Worm (Caenorhabditis elegans) whole organism, L4/young adult: ENCODE results near the gene rabr-3.

Experiments used
- W03F9.2 ChIP-seq: fragments of 150-350 bp; optimal IDR thresholded peaks from 2 replicates; lab custom pipeline; 2014; ENCODE audit warnings: missing biosample characterization, missing genetic modification characterization
- dao-5 ChIP-seq: sonication (generic microtip); optimal IDR thresholded peaks from 2 replicates; lab custom pipeline; 2016; ENCODE audit warnings: missing genotype, missing genetic modification characterization, moderate library complexity, missing compliant biosample characterization
- him-1 ChIP-seq: sonication (generic microtip); optimal IDR thresholded peaks from 2 replicates; lab custom pipeline; 2016; ENCODE audit warnings: missing genotype, missing genetic modification reagents, missing genetic modification characterization, missing compliant biosample characterization

rabr-3 gene

DNA sequence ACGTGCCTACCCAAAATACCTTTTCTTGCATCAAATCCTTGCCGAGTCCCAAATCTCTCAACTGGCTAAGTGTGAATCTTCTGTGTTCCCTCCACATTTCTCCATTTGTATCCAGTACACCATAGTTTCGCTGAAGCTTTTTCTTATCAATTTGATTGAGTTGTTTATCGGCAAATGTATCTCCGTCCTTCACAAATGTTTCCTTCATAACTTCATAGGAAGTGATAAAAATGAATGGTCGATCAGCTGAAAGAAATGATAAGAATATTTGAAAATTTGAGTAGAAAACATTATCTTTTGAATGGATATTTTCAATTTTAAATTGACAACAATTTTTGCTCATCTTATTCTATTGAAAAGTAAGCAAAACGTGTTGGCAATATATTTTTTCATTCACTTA lies 20.3 kb upstream of the rabr-3 start:
- TF ChIP-seq W03F9.2 (tag; lab: Kevin White, UChicago), result no peak
- no peak for TF ChIP-seq dao-5 (tag; lab: Kevin White, UChicago)
- TF ChIP-seq him-1 (tag; lab: Kevin White, UChicago), result no peak

- no peak for TF ChIP-seq W03F9.2 (tag; lab: Kevin White, UChicago)
- no peak for TF ChIP-seq him-1 (tag; lab: Kevin White, UChicago)
- TF ChIP-seq dao-5 (tag; lab: Kevin White, UChicago), result no peak
These were observed 19.7 kb upstream of the rabr-3 start, which contains the start of gene cyp-33D1 for ce11 chrV:16175757-16176156. TSS of gene cyp-33D1 (minus strand) at chrV:16175857.

- TF ChIP-seq him-1 (tag; lab: Kevin White, UChicago) (no peak), W03F9.2 (tag; lab: Kevin White, UChicago) (no peak), dao-5 (tag; lab: Kevin White, UChicago) (no peak)
These were observed 15.1 kb upstream of the rabr-3 start, which contains the start of gene str-106 for ce11 chrV:16180350-16180749. TSS of gene str-106 (plus strand) at chrV:16180650.

- TF ChIP-seq dao-5 (tag; lab: Kevin White, UChicago) (no peak), him-1 (tag; lab: Kevin White, UChicago) (no peak), W03F9.2 (tag; lab: Kevin White, UChicago) (no peak)
These were observed 13.4 kb upstream of the rabr-3 start, which contains the start of gene srz-13 for ce11 chrV:16182110-16182509. TSS of gene srz-13 (plus strand) at chrV:16182410.

DNA sequence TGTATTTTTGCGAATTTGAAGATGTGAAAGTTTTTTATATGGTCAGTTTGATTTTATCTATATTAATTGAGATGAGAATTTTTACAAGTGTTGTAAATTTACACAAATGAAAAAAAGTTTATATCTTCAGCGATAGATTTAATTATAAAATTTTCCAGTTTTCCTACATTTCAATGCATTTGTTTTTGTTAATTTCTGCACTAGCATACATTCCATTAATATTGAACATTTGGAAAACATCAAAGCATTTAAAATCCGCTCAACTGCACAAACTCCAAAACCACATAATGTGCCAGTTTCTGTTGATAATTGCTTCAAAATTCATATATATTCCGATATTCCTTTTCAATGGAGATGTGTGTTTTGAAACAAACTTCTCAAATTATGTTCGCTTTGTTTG lies 12.6 kb upstream of the rabr-3 start, which contains the start of gene srh-277:
Gene srh-277, plus strand, starts transcription at position 301 of the 400 bp plus-strand sequence.
- no peak for TF ChIP-seq dao-5 (tag; lab: Kevin White, UChicago)
- TF ChIP-seq him-1 (tag; lab: Kevin White, UChicago), result no peak
- TF ChIP-seq W03F9.2 (tag; lab: Kevin White, UChicago), result no peak

DNA sequence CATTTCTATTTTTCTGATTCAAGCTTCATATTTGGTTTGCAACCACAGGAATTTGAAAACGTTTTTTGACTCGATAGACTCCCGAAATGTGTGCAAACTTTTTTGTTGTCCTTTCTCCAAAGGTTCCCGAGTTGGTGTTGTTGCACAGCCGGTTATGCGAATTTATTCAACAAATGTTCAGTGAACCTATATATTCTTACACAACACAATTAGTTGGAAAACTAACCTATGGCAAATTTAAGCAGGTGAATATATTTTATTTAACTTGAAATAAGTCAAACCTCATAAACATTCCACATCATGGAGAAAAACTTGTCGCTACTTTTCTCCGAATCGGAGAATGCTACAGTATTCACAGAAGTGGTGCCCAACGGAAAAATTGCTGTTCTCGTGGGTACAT lies 12.1 kb upstream of the rabr-3 start, which contains the start of gene srz-14:
Gene srz-14, plus strand, starts transcription at position 301 of the 400 bp plus-strand sequence.
- TF ChIP-seq him-1 (tag; lab: Kevin White, UChicago) (no peak), W03F9.2 (tag; lab: Kevin White, UChicago) (no peak), dao-5 (tag; lab: Kevin White, UChicago) (no peak)

DNA sequence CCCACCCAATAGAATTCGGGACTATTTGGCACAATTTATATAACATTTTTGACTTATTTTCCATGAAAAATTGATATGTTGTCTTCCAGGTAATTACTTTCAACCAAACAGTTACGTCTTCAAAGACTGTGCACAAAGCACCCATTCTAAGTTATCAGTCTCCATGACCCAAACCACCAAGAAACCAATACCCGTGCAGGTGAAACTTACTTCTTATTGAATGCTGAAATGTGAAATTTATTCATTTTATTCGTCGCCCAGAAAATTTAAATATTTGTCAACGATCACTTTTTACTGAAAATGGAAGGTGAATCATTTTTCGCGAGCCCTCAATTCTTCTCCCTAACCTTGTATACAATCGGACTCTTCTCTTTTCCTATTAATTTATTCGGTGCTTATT lies 5.0 kb upstream of the rabr-3 start, which contains the start of gene srh-281:
Gene srh-281, plus strand, starts transcription at position 301 of the 400 bp plus-strand sequence.
- TF ChIP-seq him-1 (tag; lab: Kevin White, UChicago) (no peak), dao-5 (tag; lab: Kevin White, UChicago) (no peak), W03F9.2 (tag; lab: Kevin White, UChicago) (no peak)

ce11 chrV:16192114-16192513 lies 3.4 kb upstream of the rabr-3 start, which contains the start of gene srh-279:
TSS of gene srh-279 (plus strand) at chrV:16192414.
- TF ChIP-seq him-1 (tag; lab: Kevin White, UChicago) (no peak), W03F9.2 (tag; lab: Kevin White, UChicago) (no peak), dao-5 (tag; lab: Kevin White, UChicago) (no peak)

ce11 chrV:16194639-16195038 lies 840 bp upstream of the rabr-3 start, which contains the start of gene rabr-4:
TSS of gene rabr-4 (plus strand) at chrV:16194939.
- TF ChIP-seq W03F9.2 (tag; lab: Kevin White, UChicago) (no peak), him-1 (tag; lab: Kevin White, UChicago) (no peak), dao-5 (tag; lab: Kevin White, UChicago) (no peak)

ce11 chrV:16198016-16198415 lies 2.5 kb downstream of the rabr-3 start, which contains the start of gene F11A5.5:
TSS of gene F11A5.5 (plus strand) at chrV:16198316.
- no peak for TF ChIP-seq him-1 (tag; lab: Kevin White, UChicago)
- TF ChIP-seq W03F9.2 (tag; lab: Kevin White, UChicago), result no peak
- TF ChIP-seq dao-5 (tag; lab: Kevin White, UChicago), result no peak

ce11 chrV:16201730-16202129 lies 6.3 kb downstream of the rabr-3 start, which contains the start of gene F11A5.17:
TSS of gene F11A5.17 (plus strand) at chrV:16202030.
- no peak for TF ChIP-seq dao-5 (tag; lab: Kevin White, UChicago)
- TF ChIP-seq him-1 (tag; lab: Kevin White, UChicago), result no peak
- no peak for TF ChIP-seq W03F9.2 (tag; lab: Kevin White, UChicago)

DNA sequence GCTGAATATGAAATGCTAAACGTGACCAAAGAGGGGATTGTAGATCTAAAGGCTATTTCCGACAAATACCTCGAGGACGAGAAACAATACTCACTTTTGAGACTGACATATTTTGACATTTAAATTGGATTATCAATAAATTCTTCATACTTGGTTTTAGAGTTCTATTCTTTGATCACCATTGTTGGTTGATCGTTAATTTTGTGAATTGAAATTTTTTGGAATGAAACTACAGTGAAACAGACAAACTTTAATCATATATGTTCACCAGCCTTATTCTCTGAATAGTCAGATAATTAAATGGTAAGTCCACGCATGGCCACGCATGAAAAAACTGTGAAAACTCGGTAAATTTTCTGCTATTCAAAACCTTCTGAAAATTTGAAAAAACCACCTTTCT lies 7.1 kb downstream of the rabr-3 start, which contains the start of gene F11A5.18:
Gene F11A5.18, plus strand, starts transcription at position 301 of the 400 bp plus-strand sequence.
- TF ChIP-seq dao-5 (tag; lab: Kevin White, UChicago), result no peak
- no peak for TF ChIP-seq him-1 (tag; lab: Kevin White, UChicago)
- no peak for TF ChIP-seq W03F9.2 (tag; lab: Kevin White, UChicago)

DNA sequence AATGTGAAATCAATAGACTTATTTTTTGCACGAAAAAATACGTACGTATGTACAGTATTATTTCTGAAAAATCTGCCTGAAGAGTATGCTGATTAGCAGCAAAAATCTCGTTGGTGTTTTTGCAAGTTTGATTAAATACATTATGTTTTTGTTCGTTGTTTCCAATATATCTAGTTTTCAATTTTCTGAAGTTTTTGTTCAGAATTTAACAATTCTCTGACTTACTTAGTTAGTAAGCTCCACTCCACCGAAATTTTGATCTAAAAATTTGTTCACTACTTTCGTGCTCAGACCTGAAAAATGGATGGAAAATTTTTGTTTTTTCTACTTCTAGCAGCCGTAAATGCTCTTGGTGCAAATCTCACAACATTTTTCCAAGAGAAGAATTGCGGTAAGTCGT lies 9.4 kb downstream of the rabr-3 start, which contains the start of gene irld-26:
Gene irld-26, plus strand, starts transcription at position 301 of the 400 bp plus-strand sequence.
- TF ChIP-seq W03F9.2 (tag; lab: Kevin White, UChicago), result no peak
- no peak for TF ChIP-seq dao-5 (tag; lab: Kevin White, UChicago)
- no peak for TF ChIP-seq him-1 (tag; lab: Kevin White, UChicago)
